Fruit fly (Drosophila melanogaster): ENCODE data around the gene Set8.

Set8 gene

DNA sequence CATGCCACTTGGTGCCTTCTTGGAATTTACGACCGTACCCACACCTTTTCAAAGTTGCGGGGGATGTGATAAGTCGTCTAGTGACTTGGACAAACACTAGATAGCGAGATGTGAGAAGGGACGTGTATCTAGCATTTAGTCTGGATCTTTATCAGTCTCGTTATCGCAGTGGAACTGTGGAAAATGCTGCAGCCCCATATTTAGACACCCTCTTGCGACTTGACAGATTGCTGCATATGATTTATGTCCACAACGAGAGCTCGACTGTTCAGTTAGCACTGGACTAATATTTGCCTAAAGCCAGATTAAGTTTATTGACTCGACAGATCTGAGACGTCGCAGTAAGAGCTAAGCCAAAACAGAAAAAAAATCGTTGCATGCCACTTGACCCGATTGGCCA, 15.9 kb upstream of the Set8 start (continued):
- TF ChIP-seq CG1647 (GFP tag; optimal IDR thresholded peaks at IDR 0.05) (no peak), CG11085 (GFP tag; IDR thresholded peaks at IDR 0.05) (no peak), Elba2 (GFP tag; optimal IDR thresholded peaks at IDR 0.05) (no peak), ATbp (GFP tag; optimal IDR thresholded peaks at IDR 0.05) (peak; percentile 70), CG6791 (GFP tag; IDR thresholded peaks at IDR 0.05; ENCODE audit: partially characterized antibody) (no peak), tap (tag; optimal IDR thresholded peaks at IDR 0.05) (peak; percentile 49), Atf3 (GFP tag; optimal IDR thresholded peaks at IDR 0.05) (no peak), Ada2b (GFP tag; IDR thresholded peaks at IDR 0.05) (no peak), CG16815 (GFP tag; optimal IDR thresholded peaks at IDR 0.05) (no peak), CG11695 (GFP tag; IDR thresholded peaks at IDR 0.05) (no peak), hkb (optimal IDR thresholded peaks at IDR 0.05) (no peak), hkb (GFP tag; IDR thresholded peaks at IDR 0.05) (no peak; the same call in none of the 2 replicates), cg (GFP tag; optimal IDR thresholded peaks at IDR 0.05) (no peak), pum (GFP tag; optimal IDR thresholded peaks at IDR 0.05) (no peak), vfl (GFP tag; optimal IDR thresholded peaks at IDR 0.05) (no peak), lilli (GFP tag; optimal IDR thresholded peaks at IDR 0.05) (no peak), abd-A (tag; optimal IDR thresholded peaks at IDR 0.05) (no peak), dimm (GFP tag; IDR thresholded peaks at IDR 0.05) (no peak), CG7839 (tag; optimal IDR thresholded peaks at IDR 0.05) (no peak), hth (optimal IDR thresholded peaks at IDR 0.05) (no peak), ap (GFP tag; IDR thresholded peaks at IDR 0.05) (no peak), CG11456 (GFP tag; IDR thresholded peaks at IDR 0.05) (no peak), CG6175 (GFP tag; IDR thresholded peaks at IDR 0.05) (no peak), psq (GFP tag; optimal IDR thresholded peaks at IDR 0.05) (no peak), BtbVII (GFP tag; optimal IDR thresholded peaks at IDR 0.05) (no peak), nom (GFP tag; optimal IDR thresholded peaks at IDR 0.05) (no peak), CG14441 (GFP tag; IDR thresholded peaks at IDR 0.05) (no peak), Hr51 (GFP tag; optimal IDR thresholded peaks at IDR 0.05) (no peak), danr (GFP tag; IDR thresholded peaks at IDR 0.05) (no peak), CG6765 (GFP tag; optimal IDR thresholded peaks at IDR 0.05) (peak; percentile 10), bowl (GFP tag; IDR thresholded peaks at IDR 0.05) (no peak), crp (GFP tag; optimal IDR thresholded peaks at IDR 0.05) (no peak), zf30C (GFP tag; optimal IDR thresholded peaks at IDR 0.05) (no peak), Ssrp (tag; optimal IDR thresholded peaks at IDR 0.05) (no peak), bab2 (GFP tag; optimal IDR thresholded peaks at IDR 0.05) (no peak), dmrt99B (tag; optimal IDR thresholded peaks at IDR 0.05) (no peak), CG1792 (GFP tag; optimal IDR thresholded peaks at IDR 0.05) (no peak), mirr (GFP tag; optimal IDR thresholded peaks at IDR 0.05) (peak; percentile 12), Awh (GFP tag; IDR thresholded peaks at IDR 0.05) (no peak), Chrac-16 (GFP tag; optimal IDR thresholded peaks at IDR 0.05) (no peak), Rfx (GFP tag; IDR thresholded peaks at IDR 0.05) (no peak), amos (GFP tag; IDR thresholded peaks at IDR 0.05; ENCODE audit: partially characterized antibody) (no peak), Abd-B (GFP tag; optimal IDR thresholded peaks at IDR 0.05) (no peak), Scr (GFP tag; IDR thresholded peaks at IDR 0.05; ENCODE audit: partially characterized antibody) (no peak), pita (GFP tag; optimal IDR thresholded peaks at IDR 0.05) (no peak), repo (GFP tag; optimal IDR thresholded peaks at IDR 0.05) (no peak), sens (GFP tag) (peak; percentile 68), CG34422 (GFP tag; IDR thresholded peaks at IDR 0.05) (no peak), Mes4 (GFP tag; optimal IDR thresholded peaks at IDR 0.05) (no peak), CG4404 (GFP tag; IDR thresholded peaks at IDR 0.05) (no peak), CG12155 (GFP tag; optimal IDR thresholded peaks at IDR 0.05) (no peak), CG18764 (GFP tag; optimal IDR thresholded peaks at IDR 0.05) (no peak), B-H2 (GFP tag; optimal IDR thresholded peaks at IDR 0.05) (no peak)

Data from whole organism, embryonic.